Fruit fly (Drosophila melanogaster): ENCODE measurements around the gene Jon66Ci.

Gene Jon66Ci

dm6 chr3L:8398763-8399445 lies 7.6 kb downstream of the Jon66Ci start (continued):
- TF ChIP-seq YL-1 (GFP tag; optimal IDR thresholded peaks at IDR 0.05) (no peak), Myb (GFP tag; optimal IDR thresholded peaks at IDR 0.05) (no peak), CG9797 (GFP tag; optimal IDR thresholded peaks at IDR 0.05) (no peak), psq (GFP tag; optimal IDR thresholded peaks at IDR 0.05) (no peak), CG2120 (GFP tag; optimal IDR thresholded peaks at IDR 0.05) (peak; percentile 41), CG16815 (GFP tag; optimal IDR thresholded peaks at IDR 0.05) (peak; percentile 49), pros (GFP tag; optimal IDR thresholded peaks at IDR 0.05) (no peak), CG4424 (GFP tag; optimal IDR thresholded peaks at IDR 0.05) (peak; percentile 19), CG17612 (GFP tag; IDR thresholded peaks at IDR 0.05) (no peak), CG6765 (GFP tag; optimal IDR thresholded peaks at IDR 0.05) (no peak), gcm (GFP tag; optimal IDR thresholded peaks at IDR 0.05) (no peak), bowl (GFP tag; IDR thresholded peaks at IDR 0.05) (no peak), mld (GFP tag; IDR thresholded peaks at IDR 0.05; ENCODE audit: partially characterized antibody) (no peak), CG9437 (GFP tag; optimal IDR thresholded peaks at IDR 0.05) (no peak), Awh (GFP tag; IDR thresholded peaks at IDR 0.05) (no peak), tap (tag; optimal IDR thresholded peaks at IDR 0.05) (no peak), CG42726 (GFP tag; IDR thresholded peaks at IDR 0.05; ENCODE audit: partially characterized antibody) (no peak), Gug (GFP tag; IDR thresholded peaks at IDR 0.05) (no peak; the same call in 3 of the 4 replicates), CG11723 (GFP tag; optimal IDR thresholded peaks at IDR 0.05) (no peak), CG2202 (tag; optimal IDR thresholded peaks at IDR 0.05) (no peak), D (optimal IDR thresholded peaks at IDR 0.05) (no peak), D (GFP tag; optimal IDR thresholded peaks at IDR 0.05) (no peak), twi (tag; optimal IDR thresholded peaks at IDR 0.05) (no peak), cas (GFP tag; IDR thresholded peaks at IDR 0.05) (no peak), grn (GFP tag; optimal IDR thresholded peaks at IDR 0.05) (no peak), dmrt11E (tag; optimal IDR thresholded peaks at IDR 0.05) (peak; percentile 32), CG13296 (GFP tag; optimal IDR thresholded peaks at IDR 0.05) (no peak), Camta (GFP tag; optimal IDR thresholded peaks at IDR 0.05) (peak; percentile 22), Trl (optimal IDR thresholded peaks at IDR 0.05) (no peak), Trl (GFP tag; optimal IDR thresholded peaks at IDR 0.05) (no peak), Dad (GFP tag; optimal IDR thresholded peaks at IDR 0.05) (no peak), prd (optimal IDR thresholded peaks at IDR 0.05) (no peak), prd (GFP tag; IDR thresholded peaks at IDR 0.05) (peak; percentile 70; the same call in 2 of the 3 replicates), lilli (GFP tag; optimal IDR thresholded peaks at IDR 0.05) (peak; percentile 35), peb (GFP tag; IDR thresholded peaks at IDR 0.05) (0 out of 2 replicates have a peak, but pooled peaks have one; percentile 7), CG17568 (GFP tag; optimal IDR thresholded peaks at IDR 0.05) (no peak), row (GFP tag; IDR thresholded peaks at IDR 0.05) (peak; percentile 69; the same call in 2 of the 3 replicates), ab (GFP tag; optimal IDR thresholded peaks at IDR 0.05) (no peak), CG11085 (GFP tag; IDR thresholded peaks at IDR 0.05) (no peak), zfh2 (GFP tag; optimal IDR thresholded peaks at IDR 0.05) (peak; percentile 29), Gsc (GFP tag; IDR thresholded peaks at IDR 0.05) (no peak), gt (GFP tag; IDR thresholded peaks at IDR 0.05) (no peak), croc (GFP tag; conservative IDR thresholded peaks at IDR 0.05) (no peak), CG10979 (tag; optimal IDR thresholded peaks at IDR 0.05) (peak; percentile 47), ssp (GFP tag; IDR thresholded peaks at IDR 0.05) (no peak), Oaz (GFP tag; IDR thresholded peaks at IDR 0.05) (no peak), CG15073 (GFP tag; optimal IDR thresholded peaks at IDR 0.05) (no peak), CG1603 (tag; optimal IDR thresholded peaks at IDR 0.05) (peak; percentile 66), abd-A (tag; optimal IDR thresholded peaks at IDR 0.05) (no peak), CG6175 (GFP tag; IDR thresholded peaks at IDR 0.05) (no peak), Hsf (GFP tag; optimal IDR thresholded peaks at IDR 0.05) (peak; percentile 36), CG10654 (GFP tag; optimal IDR thresholded peaks at IDR 0.05) (peak; percentile 22)

Measured in whole organism, embryonic.